Worm (Caenorhabditis elegans) whole organism, mixed stage, embryonic: ENCODE measurements around the gene F41E7.6.

Source experiments
- cnd-1 ChIP-seq: fragments of 200-800 bp; sonication (Bioruptor generic); optimal IDR thresholded peaks from 2 replicates; lab custom pipeline; 2018; ENCODE audit warnings: mild to moderate bottlenecking, missing genetic modification characterization, missing compliant biosample characterization
- nhr-237 ChIP-seq: fragments of 150-350 bp; optimal IDR thresholded peaks from 2 replicates; lab custom pipeline; 2014; ENCODE audit warnings: missing biosample characterization, missing genetic modification characterization
- nhr-76 ChIP-seq: sonication (generic microtip); optimal IDR thresholded peaks from 2 replicates; lab custom pipeline; 2017; ENCODE audit warnings: missing biosample characterization, missing genetic modification characterization
- snpc-4 ChIP-seq: fragments of 150-350 bp; optimal IDR thresholded peaks from 2 replicates; lab custom pipeline; 2014; ENCODE audit warnings: missing biosample characterization, missing genetic modification characterization
- unc-120 ChIP-seq: sonication (generic microtip); optimal IDR thresholded peaks from 2 replicates; lab custom pipeline; 2017; ENCODE audit warnings: missing genetic modification characterization, missing compliant biosample characterization; ENCODE audit not compliant: poor library complexity, severe bottlenecking
- unc-39 ChIP-seq: fragments of 150-350 bp; optimal IDR thresholded peaks from 2 replicates; lab custom pipeline; 2014; ENCODE audit warnings: missing biosample characterization, missing genetic modification characterization

ce11 chrX:10350151-10350550 lies 39.9 kb upstream of the F41E7.6 start:
- TF ChIP-seq unc-39 (tag; lab: Kevin White, UChicago): no peak
- no peak for TF ChIP-seq unc-120 (tag; lab: Kevin White, UChicago)
- no peak for TF ChIP-seq nhr-76
- TF ChIP-seq cnd-1: no peak
- no peak for TF ChIP-seq nhr-237 (tag; lab: Kevin White, UChicago)
- no peak for TF ChIP-seq snpc-4 (tag; lab: Kevin White, UChicago)
